Worm (Caenorhabditis elegans): Measurements from ENCODE around the gene C07B5.2.

- TF ChIP-seq lin-39 (tag; optimal IDR thresholded peaks at IDR 0.05) (no peak), lin-15B (tag; optimal IDR thresholded peaks at IDR 0.05) (no peak), ztf-4 (tag; optimal IDR thresholded peaks at IDR 0.05) (no peak), skn-1 (tag; optimal IDR thresholded peaks at IDR 0.05) (no peak), eor-1 (tag; optimal IDR thresholded peaks at IDR 0.05) (no peak), nhr-23 (tag; optimal IDR thresholded peaks at IDR 0.05) (no peak), pqm-1 (tag; optimal IDR thresholded peaks at IDR 0.05) (no peak), pha-4 (tag; optimal IDR thresholded peaks at IDR 0.05) (no peak), aly-2 (tag; optimal IDR thresholded peaks at IDR 0.05) (no peak), jun-1 (tag; optimal IDR thresholded peaks at IDR 0.05) (no peak), unc-62 (GFP tag; optimal IDR thresholded peaks at IDR 0.05) (no peak)
Measured at ce11 chrX:9546640-9547039, 29.6 kb upstream of the C07B5.2 start.
